Worm (Caenorhabditis elegans) whole organism, early embryonic: ENCODE results near the gene Y37E11AM.3.

Experiments
- B0310.2 ChIP-seq: sonication (generic microtip); optimal IDR thresholded peaks from 2 replicates; lab custom pipeline; 2016; ENCODE audit warnings: mild to moderate bottlenecking, missing genetic modification characterization, missing compliant biosample characterization
- F13C5.2 ChIP-seq: sonication (generic microtip); optimal IDR thresholded peaks from 2 replicates; lab custom pipeline; 2017; ENCODE audit warnings: mild to moderate bottlenecking, missing genetic modification characterization, inconsistent platforms, missing compliant biosample characterization
- aly-1 ChIP-seq: sonication (generic microtip); optimal IDR thresholded peaks from 2 replicates; lab custom pipeline; 2016; ENCODE audit warnings: missing genetic modification characterization, missing compliant biosample characterization
- ama-1 ChIP-seq: fragments of 150-350 bp; optimal IDR thresholded peaks from 2 replicates; lab custom pipeline; 2014
- ceh-13 ChIP-seq: fragments of 200-800 bp; sonication (Bioruptor generic); optimal IDR thresholded peaks from 2 replicates; lab custom pipeline; 2018; ENCODE audit warnings: mild to moderate bottlenecking, missing genetic modification characterization, missing compliant biosample characterization
- ceh-36 ChIP-seq: sonication (generic microtip); optimal IDR thresholded peaks from 2 replicates; lab custom pipeline; 2016; ENCODE audit warnings: missing genetic modification characterization, inconsistent platforms, missing compliant biosample characterization
- ets-7 ChIP-seq: sonication (generic microtip); optimal IDR thresholded peaks from 2 replicates; lab custom pipeline; 2016; ENCODE audit warnings: missing genotype, missing genetic modification characterization, missing compliant biosample characterization
- flt-1 ChIP-seq: fragments of 200-800 bp; sonication (Bioruptor generic); IDR thresholded peaks from 2 replicates; pipeline ENCODE4 v1.3.6; 2022; ENCODE audit warnings: missing genetic modification characterization, missing compliant biosample characterization
- hmbx-1 ChIP-seq: sonication (generic microtip); optimal IDR thresholded peaks from 2 replicates; lab custom pipeline; 2016; ENCODE audit warnings: mild to moderate bottlenecking, missing genetic modification characterization, missing compliant biosample characterization
- hmg-4 ChIP-seq: fragments of 200-800 bp; sonication (Bioruptor generic); optimal IDR thresholded peaks from 2 replicates; lab custom pipeline; 2018; ENCODE audit warnings: mild to moderate bottlenecking, missing genetic modification characterization, missing compliant biosample characterization
- hnd-1 ChIP-seq: sonication (generic microtip); optimal IDR thresholded peaks from 2 replicates; lab custom pipeline; 2016; ENCODE audit warnings: missing genetic modification characterization, missing compliant biosample characterization
- pes-1 ChIP-seq: fragments of 200-800 bp; sonication (Bioruptor generic); IDR thresholded peaks from 2 replicates; pipeline ENCODE4 v1.3.6; 2022; ENCODE audit warnings: missing genetic modification reagents, missing genetic modification characterization, missing compliant biosample characterization
- scrt-1 ChIP-seq: fragments of 200-800 bp; sonication (Bioruptor generic); IDR thresholded peaks from 2 replicates; pipeline ENCODE4 v1.3.6; 2022; ENCODE audit warnings: missing genetic modification characterization, missing compliant biosample characterization
- sea-1 ChIP-seq: fragments of 200-800 bp; sonication (Bioruptor generic); conservative IDR thresholded peaks from 2 replicates; pipeline ENCODE4 v1.3.6; 2022; ENCODE audit warnings: missing genetic modification characterization, missing compliant biosample characterization
- tbx-11 ChIP-seq: fragments of 200-800 bp; sonication (Bioruptor generic); IDR thresholded peaks from 2 replicates; pipeline ENCODE4 v1.3.6; 2022; ENCODE audit warnings: missing genetic modification characterization, missing compliant biosample characterization
- tbx-37 ChIP-seq: fragments of 200-800 bp; sonication (Bioruptor generic); conservative IDR thresholded peaks from 2 replicates; pipeline ENCODE4 v1.3.6; 2022; ENCODE audit warnings: missing genetic modification reagents, missing genetic modification characterization, missing compliant biosample characterization
- tra-4 ChIP-seq: sonication (generic microtip); optimal IDR thresholded peaks from 2 replicates; lab custom pipeline; 2017; ENCODE audit warnings: missing genetic modification characterization, missing compliant biosample characterization

The Y37E11AM.3 gene

ce11 chrIV:3686765-3687164, 32.2 kb downstream of the Y37E11AM.3 start, which contains the start of gene map-1:
Gene map-1 (minus strand): TSS chrIV:3686865.
- no peak for TF ChIP-seq hmbx-1 (tag; lab: Kevin White, UChicago)
- TF ChIP-seq ceh-13 (GFP tag; lab: Kevin White, UChicago) = no peak
- no peak for TF ChIP-seq sea-1 (GFP tag; lab: Robert Waterston, UW)
- TF ChIP-seq ama-1 (lab: Kevin White, UChicago) = no peak
- TF ChIP-seq scrt-1 = no peak
- TF ChIP-seq B0310.2 (tag; lab: Kevin White, UChicago) = no peak
- no peak for TF ChIP-seq aly-1 (tag; lab: Kevin White, UChicago)
- no peak for TF ChIP-seq hnd-1 (tag; lab: Kevin White, UChicago)
- TF ChIP-seq ets-7 = no peak
- no peak for TF ChIP-seq tbx-11 (GFP tag; lab: Robert Waterston, UW)
- TF ChIP-seq pes-1 = no peak
- TF ChIP-seq tbx-37 (GFP tag; lab: Robert Waterston, UW) = no peak

ce11 chrIV:3686260-3686659, 32.7 kb downstream of the Y37E11AM.3 start:
- TF ChIP-seq hmg-4 = peak; percentile 21
- 0 out of 2 replicates have a peak, but pooled peaks have one; percentile 38 for TF ChIP-seq tbx-11 (GFP tag; lab: Robert Waterston, UW)
- peak; percentile 73 for TF ChIP-seq aly-1 (tag; lab: Kevin White, UChicago)
- no peak for TF ChIP-seq ama-1 (lab: Kevin White, UChicago)
- TF ChIP-seq ceh-36 (tag; lab: Kevin White, UChicago) = no peak

ce11 chrIV:3681763-3682162, 37.2 kb downstream of the Y37E11AM.3 start:
- TF ChIP-seq hmg-4 (no peak), scrt-1 (no peak), hmbx-1 (tag; lab: Kevin White, UChicago) (no peak), tra-4 (tag; lab: Kevin White, UChicago) (no peak), sea-1 (GFP tag; lab: Robert Waterston, UW) (no peak), aly-1 (tag; lab: Kevin White, UChicago) (no peak), ceh-13 (GFP tag; lab: Kevin White, UChicago) (no peak), hnd-1 (tag; lab: Kevin White, UChicago) (no peak), tbx-37 (GFP tag; lab: Robert Waterston, UW) (no peak), B0310.2 (tag; lab: Kevin White, UChicago) (no peak), ets-7 (no peak), ceh-36 (tag; lab: Kevin White, UChicago) (no peak), F13C5.2 (tag; lab: Kevin White, UChicago) (no peak), flt-1 (GFP tag; lab: Robert Waterston, UW) (no peak), ama-1 (lab: Kevin White, UChicago) (no peak), tbx-11 (GFP tag; lab: Robert Waterston, UW) (no peak), pes-1 (no peak)

ce11 chrIV:3668603-3669002, 50.4 kb downstream of the Y37E11AM.3 start, which contains the start of gene fmil-1:
Gene fmil-1 (minus strand): TSS chrIV:3668703.
- TF ChIP-seq scrt-1 = no peak
- TF ChIP-seq ceh-36 (tag; lab: Kevin White, UChicago) = no peak
- TF ChIP-seq hmg-4 = no peak
- no peak for TF ChIP-seq hmbx-1 (tag; lab: Kevin White, UChicago)
- TF ChIP-seq ceh-13 (GFP tag; lab: Kevin White, UChicago) = no peak
- no peak for TF ChIP-seq ama-1 (lab: Kevin White, UChicago)
- TF ChIP-seq aly-1 (tag; lab: Kevin White, UChicago) = no peak
- no peak for TF ChIP-seq tbx-11 (GFP tag; lab: Robert Waterston, UW)
- no peak for TF ChIP-seq tbx-37 (GFP tag; lab: Robert Waterston, UW)
- TF ChIP-seq B0310.2 (tag; lab: Kevin White, UChicago) = no peak
- no peak for TF ChIP-seq flt-1 (GFP tag; lab: Robert Waterston, UW)
- no peak for TF ChIP-seq hnd-1 (tag; lab: Kevin White, UChicago)
- no peak for TF ChIP-seq tra-4 (tag; lab: Kevin White, UChicago)
- no peak for TF ChIP-seq pes-1
- TF ChIP-seq sea-1 (GFP tag; lab: Robert Waterston, UW) = no peak
- no peak for TF ChIP-seq F13C5.2 (tag; lab: Kevin White, UChicago)
- TF ChIP-seq ets-7 = no peak

ce11 chrIV:3667796-3668195, 51.2 kb downstream of the Y37E11AM.3 start:
- TF ChIP-seq tra-4 (tag; lab: Kevin White, UChicago) (no peak), scrt-1 (no peak), flt-1 (GFP tag; lab: Robert Waterston, UW) (no peak)

ce11 chrIV:3666543-3666942, 52.4 kb downstream of the Y37E11AM.3 start:
- TF ChIP-seq hnd-1 (tag; lab: Kevin White, UChicago) (no peak), ceh-36 (tag; lab: Kevin White, UChicago) (no peak), aly-1 (tag; lab: Kevin White, UChicago) (no peak), tbx-37 (GFP tag; lab: Robert Waterston, UW) (no peak), ets-7 (no peak), F13C5.2 (tag; lab: Kevin White, UChicago) (no peak), tra-4 (tag; lab: Kevin White, UChicago) (no peak), hmg-4 (no peak), sea-1 (GFP tag; lab: Robert Waterston, UW) (no peak), pes-1 (no peak), ama-1 (lab: Kevin White, UChicago) (no peak), ceh-13 (GFP tag; lab: Kevin White, UChicago) (no peak), flt-1 (GFP tag; lab: Robert Waterston, UW) (no peak), scrt-1 (no peak), B0310.2 (tag; lab: Kevin White, UChicago) (no peak), tbx-11 (GFP tag; lab: Robert Waterston, UW) (no peak), hmbx-1 (tag; lab: Kevin White, UChicago) (no peak)
